Worm (Caenorhabditis elegans) whole organism, L1 larva: ENCODE measurements around the gene slc-17.9.

Experiments used
- C04F5.9 ChIP-seq: sonication (generic microtip); optimal IDR thresholded peaks from 2 replicates; lab custom pipeline; 2016; ENCODE audit warnings: missing genetic modification characterization, missing compliant biosample characterization
- alr-1 ChIP-seq: fragments of 200-800 bp; sonication (Bioruptor generic); optimal IDR thresholded peaks from 2 replicates; lab custom pipeline; 2018; ENCODE audit warnings: borderline replicate concordance, mild to moderate bottlenecking, missing genetic modification characterization, missing compliant biosample characterization
- elt-3 ChIP-seq, 6 experiments: fragments of 150-350 bp in 1 of 6; sonication (generic microtip); optimal IDR thresholded peaks; 2 replicates each; lab custom pipeline; 2017 to 2018; ENCODE audit warnings: missing biosample characterization in 6 of 6, missing genetic modification characterization in 6 of 6, inconsistent platforms in 1 of 6
- ets-5 ChIP-seq: fragments of 200-800 bp; sonication (Bioruptor generic); IDR thresholded peaks from 2 replicates; pipeline ENCODE4 v1.3.6; 2022; ENCODE audit warnings: missing genetic modification characterization, missing compliant biosample characterization
- fkh-8 ChIP-seq: sonication (generic microtip); optimal IDR thresholded peaks from 2 replicates; lab custom pipeline; 2016; ENCODE audit warnings: mild to moderate bottlenecking, missing genetic modification characterization, missing compliant biosample characterization
- hpl-2 ChIP-seq: fragments of 150-350 bp; optimal IDR thresholded peaks from 2 replicates; lab custom pipeline; 2014; ENCODE audit warnings: missing biosample characterization, missing genetic modification reagents, missing genetic modification characterization
- lir-3 ChIP-seq: sonication (generic microtip); optimal IDR thresholded peaks from 2 replicates; lab custom pipeline; 2016; ENCODE audit warnings: mild to moderate bottlenecking, missing genetic modification characterization, moderate library complexity, missing compliant biosample characterization; ENCODE audit not compliant: poor library complexity
- nhr-237 ChIP-seq: fragments of 150-350 bp; optimal IDR thresholded peaks from 2 replicates; lab custom pipeline; 2014; ENCODE audit warnings: missing biosample characterization, missing genetic modification characterization
- nhr-84 ChIP-seq: sonication (generic microtip); optimal IDR thresholded peaks from 2 replicates; lab custom pipeline; 2017; ENCODE audit warnings: missing biosample characterization, missing genetic modification characterization
- snpc-4 ChIP-seq: fragments of 150-350 bp; optimal IDR thresholded peaks from 2 replicates; lab custom pipeline; 2014; ENCODE audit warnings: missing biosample characterization, missing genetic modification characterization
- unc-62 ChIP-seq: fragments of 150-350 bp; optimal IDR thresholded peaks from 2 replicates; lab custom pipeline; 2014; ENCODE audit warnings: missing biosample characterization, missing genetic modification reagents, missing genetic modification characterization
- unc-98 ChIP-seq: fragments of 200-800 bp; sonication (Bioruptor generic); IDR thresholded peaks from 2 replicates; pipeline ENCODE4 v1.3.6; 2022; ENCODE audit warnings: missing genetic modification characterization, missing compliant biosample characterization
- vab-15 ChIP-seq: sonication (generic microtip); optimal IDR thresholded peaks from 2 replicates; lab custom pipeline; 2017; ENCODE audit warnings: missing genotype, mild to moderate bottlenecking, missing genetic modification characterization, missing compliant biosample characterization

DNA sequence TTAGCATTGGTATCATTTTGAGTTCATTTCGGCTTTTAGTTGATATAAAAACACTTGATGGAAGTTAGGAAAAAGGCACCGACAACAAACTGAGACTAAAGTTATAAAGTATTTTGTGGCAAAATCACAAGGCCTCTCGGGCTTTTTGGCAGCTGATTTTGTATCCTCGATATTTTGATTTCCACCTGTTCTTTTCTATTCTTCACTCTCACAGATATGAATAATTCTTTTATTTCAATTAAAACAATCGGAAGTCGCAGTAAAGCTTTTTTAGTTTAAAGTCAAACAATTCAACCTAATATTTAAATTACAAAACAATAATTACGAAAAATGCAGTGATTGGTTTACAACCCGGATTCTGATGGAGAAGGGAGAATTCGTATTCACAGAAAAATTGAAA is 3.5 kb downstream of the slc-17.9 start, which contains the start of gene T09B9.3:
- TF ChIP-seq nhr-84 (tag; lab: Kevin White, UChicago) (no peak), unc-98 (GFP tag; lab: Robert Waterston, UW) (no peak), lir-3 (tag; lab: Kevin White, UChicago) (no peak), unc-62 (GFP tag; lab: Kevin White, UChicago) (no peak), vab-15 (tag; lab: Kevin White, UChicago) (no peak), C04F5.9 (tag; lab: Kevin White, UChicago) (no peak), ets-5 (GFP tag; lab: Robert Waterston, UW) (no peak), elt-3 (tag; optimal IDR thresholded peaks at IDR 0.05; lab: Kevin White, UChicago) (no peak), snpc-4 (tag; lab: Kevin White, UChicago) (no peak), alr-1 (no peak), hpl-2 (GFP tag; lab: Kevin White, UChicago) (no peak), fkh-8 (tag; lab: Kevin White, UChicago) (no peak), nhr-237 (tag; lab: Kevin White, UChicago) (no peak)
